Worm (Caenorhabditis elegans) whole organism, L4 larva: Measurements from ENCODE around the gene bckd-1A.

Experiments
- daf-12 ChIP-seq: fragments of 150-350 bp; optimal IDR thresholded peaks from 2 replicates; lab custom pipeline; 2014; ENCODE audit warnings: missing biosample characterization, missing genetic modification reagents, missing genetic modification characterization
- lin-15B ChIP-seq: fragments of 150-350 bp; sonication (generic microtip); optimal IDR thresholded peaks from 3 replicates; lab custom pipeline; 2014; ENCODE audit warnings: missing biosample characterization, missing genetic modification characterization
- lin-39 ChIP-seq: fragments of 150-350 bp; optimal IDR thresholded peaks from 2 replicates; lab custom pipeline; 2014; ENCODE audit warnings: missing biosample characterization, missing genetic modification reagents, missing genetic modification characterization
- unc-39 ChIP-seq: sonication (generic microtip); optimal IDR thresholded peaks from 2 replicates; lab custom pipeline; 2017; ENCODE audit warnings: missing biosample characterization, missing genetic modification characterization

ce11 chrIII:13004316-13004715, 32.0 kb upstream of the bckd-1A start:
- TF ChIP-seq daf-12 (tag; lab: Kevin White, UChicago) (no peak), lin-15B (no peak), lin-39 (tag; lab: Kevin White, UChicago) (no peak), unc-39 (tag; lab: Kevin White, UChicago) (no peak)
